Worm (Caenorhabditis elegans) whole organism, midembryonic: ENCODE measurements around the gene ZK470.2.

Experiments used
- T22C8.4 ChIP-seq: fragments of 200-800 bp; sonication (Bioruptor generic); IDR thresholded peaks from 2 replicates; pipeline ENCODE4 v1.3.6; 2022; ENCODE audit warnings: missing genetic modification characterization, missing compliant biosample characterization
- cog-1 ChIP-seq: sonication (generic microtip); optimal IDR thresholded peaks from 2 replicates; lab custom pipeline; 2016; ENCODE audit warnings: missing genetic modification characterization, missing compliant biosample characterization
- flt-1 ChIP-seq: fragments of 200-800 bp; sonication (Bioruptor generic); IDR thresholded peaks from 2 replicates; pipeline ENCODE4 v1.3.6; 2022; ENCODE audit warnings: missing genetic modification characterization, missing compliant biosample characterization
- klf-2 ChIP-seq: fragments of 200-800 bp; sonication (Bioruptor generic); conservative IDR thresholded peaks from 2 replicates; pipeline ENCODE4 v1.3.6; 2022; ENCODE audit warnings: missing genetic modification reagents, missing genetic modification characterization, missing compliant biosample characterization
- med-1 ChIP-seq: sonication (generic microtip); optimal IDR thresholded peaks from 2 replicates; lab custom pipeline; 2017; ENCODE audit warnings: missing genetic modification characterization, mild to moderate bottlenecking, missing compliant biosample characterization, antibody characterized with exemption, missing genetic modification reagents; ENCODE audit not compliant: insufficient read depth
- ref-1 ChIP-seq: fragments of 200-800 bp; sonication (Bioruptor generic); conservative IDR thresholded peaks from 2 replicates; pipeline ENCODE4 v1.3.6; 2022; ENCODE audit warnings: missing genetic modification reagents, missing genetic modification characterization, missing compliant biosample characterization
- tab-1 ChIP-seq: fragments of 200-800 bp; sonication (Bioruptor generic); IDR thresholded peaks from 2 replicates; pipeline ENCODE4 v1.3.6; 2022; ENCODE audit warnings: missing genetic modification characterization, missing compliant biosample characterization
- ztf-23 ChIP-seq: fragments of 200-800 bp; sonication (Bioruptor generic); IDR thresholded peaks from 2 replicates; pipeline ENCODE4 v1.3.6; 2022; ENCODE audit warnings: missing genetic modification reagents, missing genetic modification characterization, missing compliant biosample characterization
- ztf-29 ChIP-seq: fragments of 200-800 bp; sonication (Bioruptor generic); IDR thresholded peaks from 2 replicates; pipeline ENCODE4 v1.3.6; 2022; ENCODE audit warnings: missing genetic modification reagents, missing genetic modification characterization, missing compliant biosample characterization

The ZK470.2 gene

DNA sequence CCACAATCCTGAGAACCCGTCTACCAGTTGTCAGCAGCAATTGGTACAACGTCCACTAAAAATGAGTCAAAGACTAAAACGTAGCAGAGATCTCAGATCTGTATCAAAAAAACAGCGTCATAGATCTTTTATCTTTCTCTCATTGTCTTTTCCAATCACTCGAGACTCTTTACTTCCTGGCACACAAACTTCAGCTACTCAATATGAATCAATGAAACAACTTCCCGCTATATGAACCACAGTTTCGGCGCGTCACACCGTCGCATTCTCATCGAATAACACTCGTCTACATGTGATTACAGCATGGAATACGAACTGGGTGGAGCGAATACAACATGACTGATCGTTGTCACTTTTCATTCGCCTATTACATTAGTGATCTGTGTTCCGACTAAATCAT lies 2.7 kb upstream of the ZK470.2 start:
- TF ChIP-seq ztf-29 (GFP tag; lab: Robert Waterston, UW) = no peak
- no peak for TF ChIP-seq klf-2
- no peak for TF ChIP-seq tab-1 (GFP tag; lab: Robert Waterston, UW)
- TF ChIP-seq T22C8.4 = no peak
- no peak for TF ChIP-seq ref-1 (GFP tag; lab: Robert Waterston, UW)
- TF ChIP-seq ztf-23 = no peak
- TF ChIP-seq flt-1 (GFP tag; lab: Robert Waterston, UW) = no peak
- no peak for TF ChIP-seq cog-1 (tag; lab: Kevin White, UChicago)
- TF ChIP-seq med-1 (GFP tag; lab: Kevin White, UChicago) = no peak

ce11 chrX:4133378-4133777 lies 1.6 kb upstream of the ZK470.2 start:
- TF ChIP-seq klf-2 (no peak), ztf-23 (no peak), ztf-29 (GFP tag; lab: Robert Waterston, UW) (no peak), cog-1 (tag; lab: Kevin White, UChicago) (no peak), tab-1 (GFP tag; lab: Robert Waterston, UW) (no peak), T22C8.4 (no peak), ref-1 (GFP tag; lab: Robert Waterston, UW) (no peak), flt-1 (GFP tag; lab: Robert Waterston, UW) (no peak), med-1 (GFP tag; lab: Kevin White, UChicago) (no peak)

ce11 chrX:4136547-4137311 lies 1.8 kb downstream of the ZK470.2 start:
- no peak for TF ChIP-seq ztf-29 (GFP tag; lab: Robert Waterston, UW)
- no peak for TF ChIP-seq flt-1 (GFP tag; lab: Robert Waterston, UW)
- no peak for TF ChIP-seq klf-2
- TF ChIP-seq tab-1 (GFP tag; lab: Robert Waterston, UW) = no peak
- TF ChIP-seq T22C8.4 = no peak
- no peak for TF ChIP-seq ztf-23
- TF ChIP-seq cog-1 (tag; lab: Kevin White, UChicago) = no peak
- no peak for TF ChIP-seq med-1 (GFP tag; lab: Kevin White, UChicago)

ce11 chrX:4137452-4138164 lies 2.7 kb downstream of the ZK470.2 start:
- TF ChIP-seq cog-1 (tag; lab: Kevin White, UChicago) (no peak), flt-1 (GFP tag; lab: Robert Waterston, UW) (no peak), ztf-23 (no peak), med-1 (GFP tag; lab: Kevin White, UChicago) (no peak), ztf-29 (GFP tag; lab: Robert Waterston, UW) (no peak)

- TF ChIP-seq T22C8.4 (no peak), klf-2 (no peak), tab-1 (GFP tag; lab: Robert Waterston, UW) (no peak), med-1 (GFP tag; lab: Kevin White, UChicago) (no peak), ref-1 (GFP tag; lab: Robert Waterston, UW) (no peak), cog-1 (tag; lab: Kevin White, UChicago) (no peak)
Observed at ce11 chrX:4138413-4139193, 3.6 kb downstream of the ZK470.2 start.

DNA sequence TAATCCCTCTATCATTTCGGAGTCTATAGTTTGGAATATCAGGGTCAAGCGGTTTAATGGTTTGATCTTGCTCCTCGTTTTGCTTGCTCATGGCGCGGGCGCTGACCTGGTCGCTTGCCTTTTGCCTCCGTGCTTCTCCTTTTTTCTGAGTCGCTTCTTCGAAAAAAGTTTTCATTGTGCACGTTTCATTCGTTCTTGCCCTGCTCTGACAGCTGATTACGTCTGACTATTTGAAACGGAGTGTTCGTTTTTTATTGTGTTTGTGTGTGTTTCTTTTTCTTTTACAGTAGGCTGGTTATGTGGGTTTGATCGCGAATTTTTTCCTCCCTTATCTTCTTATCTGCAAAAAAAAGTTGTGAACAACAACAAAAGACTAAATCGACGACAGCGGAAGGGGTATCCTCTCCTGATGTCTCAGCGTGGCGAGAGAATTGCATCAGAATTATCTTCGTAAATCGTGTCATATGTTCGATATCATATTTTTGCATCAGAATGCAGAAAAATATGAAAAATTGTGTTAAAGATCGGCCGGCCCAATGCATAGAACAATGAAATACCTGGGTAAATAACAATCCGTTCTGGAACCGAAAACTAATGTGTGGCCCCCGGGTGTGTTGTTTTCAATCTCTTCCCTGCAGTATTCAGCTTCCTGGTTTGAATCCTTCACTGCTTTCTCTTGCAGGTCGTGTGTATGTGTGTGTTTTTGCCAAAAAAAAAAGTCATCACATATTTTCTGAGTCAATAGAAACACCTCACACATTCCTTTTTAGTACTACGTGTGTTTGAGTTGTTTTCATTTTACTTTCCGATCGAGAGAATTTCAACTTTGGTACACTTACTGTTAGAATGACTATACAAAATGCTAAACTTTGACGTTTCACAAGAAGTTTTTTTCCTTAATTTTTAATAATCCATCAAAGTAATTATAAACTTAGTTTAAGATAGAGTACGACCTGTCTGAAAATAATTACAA lies 4.9 kb downstream of the ZK470.2 start, which contains the start of gene ZK470.4:
Gene ZK470.4, minus strand, starts transcription at position 175 of the 973 bp plus-strand sequence.
- no peak for TF ChIP-seq ref-1 (GFP tag; lab: Robert Waterston, UW)
- no peak for TF ChIP-seq med-1 (GFP tag; lab: Kevin White, UChicago)
- TF ChIP-seq tab-1 (GFP tag; lab: Robert Waterston, UW) = no peak
- TF ChIP-seq klf-2 = no peak
- no peak for TF ChIP-seq cog-1 (tag; lab: Kevin White, UChicago)
- no peak for TF ChIP-seq T22C8.4
- TF ChIP-seq ztf-23 = no peak
- no peak for TF ChIP-seq ztf-29 (GFP tag; lab: Robert Waterston, UW)
- TF ChIP-seq flt-1 (GFP tag; lab: Robert Waterston, UW) = no peak

DNA sequence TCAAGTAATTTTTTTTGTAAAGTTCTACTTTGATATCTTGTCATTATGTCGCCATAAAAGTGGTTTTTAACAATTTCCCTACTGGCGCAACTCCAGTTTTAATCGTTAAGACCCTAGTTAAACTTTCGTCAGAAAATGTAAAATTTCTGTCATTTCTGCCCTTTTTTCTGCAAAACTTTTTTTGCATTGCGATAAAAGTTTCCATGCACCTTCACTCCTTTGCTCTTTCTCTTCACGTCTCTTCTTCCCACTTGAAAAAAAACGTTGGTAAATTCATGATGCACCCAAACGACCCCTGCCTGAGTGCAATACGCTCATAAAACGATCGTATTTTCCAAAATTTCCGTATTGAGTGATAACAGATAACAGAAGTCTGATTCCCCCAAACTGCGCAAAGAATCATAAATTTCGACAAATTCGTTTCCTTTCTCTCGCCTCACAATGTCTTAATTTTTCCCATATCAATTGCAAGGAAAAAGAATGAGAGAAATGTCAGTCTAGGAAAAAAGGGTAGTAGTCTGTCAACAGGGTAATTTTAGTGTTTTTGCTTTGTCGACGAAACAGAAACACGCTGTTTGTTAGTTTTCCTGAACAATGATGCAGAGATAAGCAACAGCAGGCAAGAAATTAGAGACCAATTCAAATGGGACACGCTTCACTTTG lies 5.9 kb downstream of the ZK470.2 start:
- no peak for TF ChIP-seq T22C8.4

- TF ChIP-seq ztf-29 (GFP tag; lab: Robert Waterston, UW) (no peak), T22C8.4 (no peak), klf-2 (no peak), ztf-23 (no peak), ref-1 (GFP tag; lab: Robert Waterston, UW) (no peak), flt-1 (GFP tag; lab: Robert Waterston, UW) (no peak), cog-1 (tag; lab: Kevin White, UChicago) (no peak), tab-1 (GFP tag; lab: Robert Waterston, UW) (no peak), med-1 (GFP tag; lab: Kevin White, UChicago) (no peak)
Observed at ce11 chrX:4142202-4142601, 7.2 kb downstream of the ZK470.2 start.
